Fruit fly (Drosophila melanogaster): ENCODE results near the gene RpS14b.

Gene RpS14b

dm6 chrX:7893411-7894122 is 41.1 kb upstream of the RpS14b start, which contains the start of the genes CG45089, ND-MNLL and p115 (continued):
- peak; percentile 26; the same call in 1 of the 2 replicates for TF ChIP-seq Oaz (GFP tag; IDR thresholded peaks at IDR 0.05)
- TF ChIP-seq Dek (tag; optimal IDR thresholded peaks at IDR 0.05), result peak; percentile 48
- TF ChIP-seq hth (optimal IDR thresholded peaks at IDR 0.05), result no peak
- TF ChIP-seq CG11085 (GFP tag; IDR thresholded peaks at IDR 0.05), result 0 out of 2 replicates have a peak, but pooled peaks have one; percentile 11
- TF ChIP-seq Ptx1 (GFP tag; IDR thresholded peaks at IDR 0.05), result peak; percentile 68
- peak; percentile 17 for TF ChIP-seq CG18619 (GFP tag; optimal IDR thresholded peaks at IDR 0.05)
- no peak for TF ChIP-seq ftz-f1 (GFP tag; optimal IDR thresholded peaks at IDR 0.05)
- no peak for TF ChIP-seq chinmo (GFP tag; IDR thresholded peaks at IDR 0.05; ENCODE audit: partially characterized antibody)
- TF ChIP-seq mam (GFP tag; optimal IDR thresholded peaks at IDR 0.05), result peak; percentile 56
- no peak for TF ChIP-seq Lim3 (GFP tag; IDR thresholded peaks at IDR 0.05)
- TF ChIP-seq CG15479 (GFP tag; optimal IDR thresholded peaks at IDR 0.05), result no peak
- TF ChIP-seq nerfin-1 (tag; optimal IDR thresholded peaks at IDR 0.05), result peak; percentile 41
- peak; percentile 56; the same call in 1 of the 4 replicates for TF ChIP-seq Gug (GFP tag; IDR thresholded peaks at IDR 0.05)
- TF ChIP-seq az2 (GFP tag; optimal IDR thresholded peaks at IDR 0.05), result peak; percentile 55
- TF ChIP-seq slou (GFP tag; optimal IDR thresholded peaks at IDR 0.05), result peak; percentile 26
- TF ChIP-seq CG7357 (GFP tag; IDR thresholded peaks at IDR 0.05), result no peak
- peak; percentile 77 for TF ChIP-seq CG17829 (tag; optimal IDR thresholded peaks at IDR 0.05)
- no peak for TF ChIP-seq CG10565 (GFP tag; optimal IDR thresholded peaks at IDR 0.05)
- no peak for TF ChIP-seq cg (GFP tag; optimal IDR thresholded peaks at IDR 0.05)
- TF ChIP-seq ATbp (GFP tag; optimal IDR thresholded peaks at IDR 0.05), result no peak
- no peak for TF ChIP-seq E2f1 (GFP tag; IDR thresholded peaks at IDR 0.05)
- TF ChIP-seq Mad (GFP tag; optimal IDR thresholded peaks at IDR 0.05), result no peak
- TF ChIP-seq Mes4 (GFP tag; optimal IDR thresholded peaks at IDR 0.05), result no peak
- TF ChIP-seq CG1647 (GFP tag; optimal IDR thresholded peaks at IDR 0.05), result no peak
- TF ChIP-seq yki (optimal IDR thresholded peaks at IDR 0.05), result no peak
- TF ChIP-seq tup (GFP tag; optimal IDR thresholded peaks at IDR 0.05), result peak; percentile 31
- TF ChIP-seq bab2 (GFP tag; optimal IDR thresholded peaks at IDR 0.05), result peak; percentile 24
- peak; percentile 81 for TF ChIP-seq CG13287 (GFP tag; IDR thresholded peaks at IDR 0.05; ENCODE audit: partially characterized antibody)
- peak; percentile 60 for TF ChIP-seq CG7372 (GFP tag; IDR thresholded peaks at IDR 0.05)
- peak; percentile 78 for TF ChIP-seq Sry-δ (GFP tag; optimal IDR thresholded peaks at IDR 0.05)
- TF ChIP-seq Usf (GFP tag; optimal IDR thresholded peaks at IDR 0.05), result no peak
- no peak for TF ChIP-seq disco-r (GFP tag; optimal IDR thresholded peaks at IDR 0.05)
- peak; percentile 53 for TF ChIP-seq CG13624 (GFP tag; optimal IDR thresholded peaks at IDR 0.05)
- peak; percentile 86 for TF ChIP-seq row (GFP tag; IDR thresholded peaks at IDR 0.05)
- peak; percentile 33 for TF ChIP-seq CG18476 (GFP tag; optimal IDR thresholded peaks at IDR 0.05)
- no peak for TF ChIP-seq trh (GFP tag; optimal IDR thresholded peaks at IDR 0.05)
- peak; percentile 61 for TF ChIP-seq CG17361 (GFP tag; IDR thresholded peaks at IDR 0.05)
- TF ChIP-seq trem (tag; optimal IDR thresholded peaks at IDR 0.05), result peak; percentile 87
- TF ChIP-seq CG17612 (GFP tag; IDR thresholded peaks at IDR 0.05), result no peak
- TF ChIP-seq Bteb2 (GFP tag; optimal IDR thresholded peaks at IDR 0.05), result no peak
- no peak for TF ChIP-seq CG14050 (GFP tag; IDR thresholded peaks at IDR 0.05)
- no peak for TF ChIP-seq org-1 (GFP tag; optimal IDR thresholded peaks at IDR 0.05)
- TF ChIP-seq oc (tag; optimal IDR thresholded peaks at IDR 0.05), result peak; percentile 31
- peak; percentile 15 for TF ChIP-seq CG5245 (GFP tag; optimal IDR thresholded peaks at IDR 0.05)
- no peak for TF ChIP-seq ci (GFP tag; IDR thresholded peaks at IDR 0.05)
- TF ChIP-seq psq (GFP tag; optimal IDR thresholded peaks at IDR 0.05), result no peak
- no peak for TF ChIP-seq pnt (GFP tag; optimal IDR thresholded peaks at IDR 0.05)
- peak; percentile 0 for TF ChIP-seq CG6683 (GFP tag; optimal IDR thresholded peaks at IDR 0.05)
- peak; percentile 25 for TF ChIP-seq scrt (GFP tag; optimal IDR thresholded peaks at IDR 0.05)
- no peak for TF ChIP-seq CG10959 (GFP tag; IDR thresholded peaks at IDR 0.05)
- no peak for TF ChIP-seq Doc2 (GFP tag; IDR thresholded peaks at IDR 0.05)
- TF ChIP-seq CG17385 (GFP tag; optimal IDR thresholded peaks at IDR 0.05), result no peak
